Worm (Caenorhabditis elegans) whole organism, L2 larva: Measurements from ENCODE around the gene F42G2.7.
A peak's percentile ranks its signal among the peaks of the same experiment; 100 is the strongest.

ENCODE experiments used
- C34F6.9 ChIP-seq: fragments of 150-350 bp; optimal IDR thresholded peaks from 2 replicates; lab custom pipeline; 2014; ENCODE audit warnings: missing biosample characterization, missing genetic modification characterization
- F13H6.1 ChIP-seq: sonication (generic microtip); optimal IDR thresholded peaks from 2 replicates; lab custom pipeline; 2016; ENCODE audit warnings: missing genetic modification characterization, missing compliant biosample characterization
- Y55F3AM.14 ChIP-seq: fragments of 200-800 bp; sonication (Bioruptor generic); optimal IDR thresholded peaks from 2 replicates; lab custom pipeline; 2018; ENCODE audit warnings: mild to moderate bottlenecking, missing genetic modification characterization, missing compliant biosample characterization
- ZK546.5 ChIP-seq: sonication (generic microtip); optimal IDR thresholded peaks from 2 replicates; lab custom pipeline; 2017; ENCODE audit warnings: missing biosample characterization, missing genetic modification characterization
- alr-1 ChIP-seq: fragments of 150-350 bp; optimal IDR thresholded peaks from 2 replicates; lab custom pipeline; 2014; ENCODE audit warnings: missing biosample characterization, missing genetic modification characterization
- aly-2 ChIP-seq: fragments of 150-350 bp; optimal IDR thresholded peaks from 2 replicates; lab custom pipeline; 2014; ENCODE audit warnings: missing biosample characterization, missing genetic modification characterization
- ama-1 ChIP-seq: fragments of 150-350 bp; optimal IDR thresholded peaks from 2 replicates; lab custom pipeline; 2018; ENCODE audit warnings: inconsistent platforms
- ceh-16 ChIP-seq: fragments of 150-350 bp; optimal IDR thresholded peaks from 2 replicates; lab custom pipeline; 2014; ENCODE audit warnings: missing biosample characterization, missing genetic modification characterization
- ceh-82 ChIP-seq: fragments of 150-350 bp; optimal IDR thresholded peaks from 2 replicates; lab custom pipeline; 2014; ENCODE audit warnings: missing biosample characterization, missing genetic modification characterization
- crh-2 ChIP-seq: sonication (generic microtip); optimal IDR thresholded peaks from 2 replicates; lab custom pipeline; 2017; ENCODE audit warnings: missing biosample characterization, missing genetic modification characterization
- dmd-4 ChIP-seq: sonication (generic microtip); optimal IDR thresholded peaks from 2 replicates; lab custom pipeline; 2017; ENCODE audit warnings: missing biosample characterization, missing genetic modification characterization
- egl-27 ChIP-seq: sonication (generic microtip); optimal IDR thresholded peaks from 3 replicates; lab custom pipeline; 2017; ENCODE audit warnings: missing biosample characterization, missing genetic modification reagents, missing genetic modification characterization
- elt-3 ChIP-seq: sonication (generic microtip); optimal IDR thresholded peaks from 2 replicates; lab custom pipeline; 2017; ENCODE audit warnings: missing biosample characterization, missing genetic modification characterization
- fos-1 ChIP-seq: fragments of 150-350 bp; optimal IDR thresholded peaks from 2 replicates; lab custom pipeline; 2014; ENCODE audit warnings: missing biosample characterization, missing genetic modification characterization
- gmeb-1 ChIP-seq: fragments of 150-350 bp; optimal IDR thresholded peaks from 2 replicates; lab custom pipeline; 2014; ENCODE audit warnings: missing biosample characterization, missing genetic modification characterization
- lin-11 ChIP-seq: fragments of 150-350 bp; sonication (generic microtip); optimal IDR thresholded peaks from 2 replicates; lab custom pipeline; 2014; ENCODE audit warnings: missing biosample characterization, missing genetic modification characterization, inconsistent platforms, mixed read lengths
- lin-13 ChIP-seq: fragments of 150-350 bp; optimal IDR thresholded peaks from 2 replicates; lab custom pipeline; 2014; ENCODE audit warnings: missing biosample characterization, missing genetic modification reagents, missing genetic modification characterization
- lin-39 ChIP-seq: fragments of 150-350 bp; optimal IDR thresholded peaks from 2 replicates; lab custom pipeline; 2014; ENCODE audit warnings: missing biosample characterization, missing genetic modification reagents, missing genetic modification characterization
- lsy-2 ChIP-seq, 2 experiments: fragments of 150-350 bp in 1 of 2; sonication (generic microtip) in 1 of 2; optimal IDR thresholded peaks; 2 replicates each; lab custom pipeline; 2014 to 2017; ENCODE audit warnings: missing biosample characterization in 2 of 2, missing genetic modification characterization in 2 of 2
- mbf-1 ChIP-seq: sonication (generic microtip); optimal IDR thresholded peaks from 2 replicates; lab custom pipeline; 2017; ENCODE audit warnings: missing biosample characterization, missing genetic modification characterization
- mdl-1 ChIP-seq, 2 experiments: fragments of 150-350 bp in 1 of 2; sonication (generic microtip) in 1 of 2; optimal IDR thresholded peaks; 2 replicates each; lab custom pipeline; 2017; ENCODE audit warnings: missing biosample characterization in 2 of 2, missing genetic modification characterization in 2 of 2
- nhr-10 ChIP-seq: sonication (generic microtip); optimal IDR thresholded peaks from 2 replicates; lab custom pipeline; 2017; ENCODE audit warnings: missing biosample characterization, missing genetic modification characterization
- nhr-11 ChIP-seq: fragments of 150-350 bp; optimal IDR thresholded peaks from 2 replicates; lab custom pipeline; 2014; ENCODE audit warnings: missing biosample characterization, missing genetic modification characterization
- nhr-129 ChIP-seq: fragments of 150-350 bp; optimal IDR thresholded peaks from 2 replicates; lab custom pipeline; 2014; ENCODE audit warnings: missing biosample characterization, missing genetic modification characterization
- nhr-21 ChIP-seq: fragments of 150-350 bp; optimal IDR thresholded peaks from 2 replicates; lab custom pipeline; 2014; ENCODE audit warnings: missing biosample characterization, missing genetic modification characterization
- nhr-25 ChIP-seq: fragments of 150-350 bp; sonication (generic microtip); optimal IDR thresholded peaks from 3 replicates; lab custom pipeline; 2014; ENCODE audit warnings: missing biosample characterization, missing genetic modification characterization
- nhr-77 ChIP-seq: fragments of 150-350 bp; optimal IDR thresholded peaks from 2 replicates; lab custom pipeline; 2014; ENCODE audit warnings: missing biosample characterization, missing genetic modification characterization
- peb-1 ChIP-seq: fragments of 150-350 bp; optimal IDR thresholded peaks from 2 replicates; lab custom pipeline; 2014; ENCODE audit warnings: missing biosample characterization, missing genetic modification characterization
- sem-4 ChIP-seq: fragments of 150-350 bp; optimal IDR thresholded peaks from 2 replicates; lab custom pipeline; 2014; ENCODE audit warnings: missing biosample characterization, missing genetic modification reagents, missing genetic modification characterization
- sma-3 ChIP-seq: sonication (generic microtip); optimal IDR thresholded peaks from 2 replicates; lab custom pipeline; 2016; ENCODE audit warnings: missing genetic modification reagents, missing genetic modification characterization, missing compliant biosample characterization
- sma-9 ChIP-seq, 2 experiments: fragments of 150-350 bp in 1 of 2; sonication (generic microtip) in 1 of 2; optimal IDR thresholded peaks; 2 replicates each; lab custom pipeline; 2014 to 2016; ENCODE audit warnings: missing genetic modification characterization in 2 of 2, mild to moderate bottlenecking in 1 of 2, missing biosample characterization in 1 of 2, missing compliant biosample characterization in 1 of 2, missing genetic modification reagents in 1 of 2, moderate library complexity in 1 of 2
- snpc-4 ChIP-seq: fragments of 150-350 bp; optimal IDR thresholded peaks from 2 replicates; lab custom pipeline; 2014; ENCODE audit warnings: missing biosample characterization, missing genetic modification characterization
- unc-39 ChIP-seq: fragments of 150-350 bp; optimal IDR thresholded peaks from 2 replicates; lab custom pipeline; 2014; ENCODE audit warnings: missing biosample characterization, missing genetic modification characterization
- unc-55 ChIP-seq: fragments of 150-350 bp; sonication (generic microtip); optimal IDR thresholded peaks from 3 replicates; lab custom pipeline; 2014; ENCODE audit warnings: missing biosample characterization, missing genetic modification reagents, missing genetic modification characterization
- zag-1 ChIP-seq: fragments of 150-350 bp; optimal IDR thresholded peaks from 2 replicates; lab custom pipeline; 2014; ENCODE audit warnings: missing biosample characterization, missing genetic modification characterization
- ztf-1 ChIP-seq: fragments of 200-800 bp; sonication (Bioruptor generic); conservative IDR thresholded peaks from 2 replicates; pipeline ENCODE4 v1.3.6; 2022; ENCODE audit warnings: missing genetic modification characterization, missing compliant biosample characterization
- ztf-11 ChIP-seq: sonication (generic microtip); optimal IDR thresholded peaks from 2 replicates; lab custom pipeline; 2017; ENCODE audit warnings: missing biosample characterization, missing genetic modification characterization
- ztf-4 ChIP-seq: fragments of 150-350 bp; optimal IDR thresholded peaks from 2 replicates; lab custom pipeline; 2014; ENCODE audit warnings: missing biosample characterization, missing genetic modification characterization

Gene F42G2.7

DNA sequence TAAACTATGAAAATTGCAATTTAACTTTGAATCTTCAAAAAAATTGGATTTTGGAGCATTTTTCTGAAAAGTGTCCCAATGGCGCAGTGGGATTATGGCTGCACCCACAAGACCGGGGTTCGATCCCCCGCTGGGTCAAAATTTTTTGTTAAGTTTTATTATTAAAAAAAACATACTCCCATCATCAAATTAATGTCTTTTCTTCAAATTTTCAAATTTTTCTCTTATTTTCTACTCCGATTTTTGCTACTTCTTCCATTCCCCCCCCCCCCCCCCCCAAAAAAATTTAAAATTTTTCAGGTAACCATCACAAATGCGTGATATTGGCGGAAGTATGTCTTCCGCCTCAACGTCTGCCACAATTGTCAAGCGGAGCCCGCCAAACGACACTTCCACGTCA, 25.0 kb downstream of the F42G2.7 start, which contains the start of gene vab-19:
TSS of gene vab-19 (plus strand) at position 301 of the 400 bp plus-strand sequence.
- TF ChIP-seq lin-11 (tag; lab: Kevin White, UChicago) = no peak
- TF ChIP-seq gmeb-1 (tag; lab: Kevin White, UChicago) = no peak
- no peak for TF ChIP-seq sma-9 (GFP tag; optimal IDR thresholded peaks at IDR 0.05; lab: Kevin White, UChicago)
- no peak for TF ChIP-seq sma-9 (tag; optimal IDR thresholded peaks at IDR 0.05; lab: Kevin White, UChicago)
- TF ChIP-seq ztf-1 (GFP tag; lab: Robert Waterston, UW) = no peak
- no peak for TF ChIP-seq unc-39
- TF ChIP-seq crh-2 (tag; lab: Kevin White, UChicago) = no peak
- TF ChIP-seq ama-1 = no peak

- TF ChIP-seq ceh-16 (tag; lab: Kevin White, UChicago) (no peak), dmd-4 (no peak), peb-1 (tag; lab: Kevin White, UChicago) (no peak), elt-3 (no peak)
Observed at ce11 chrII:2445164-2445563, 27.2 kb downstream of the F42G2.7 start.

DNA sequence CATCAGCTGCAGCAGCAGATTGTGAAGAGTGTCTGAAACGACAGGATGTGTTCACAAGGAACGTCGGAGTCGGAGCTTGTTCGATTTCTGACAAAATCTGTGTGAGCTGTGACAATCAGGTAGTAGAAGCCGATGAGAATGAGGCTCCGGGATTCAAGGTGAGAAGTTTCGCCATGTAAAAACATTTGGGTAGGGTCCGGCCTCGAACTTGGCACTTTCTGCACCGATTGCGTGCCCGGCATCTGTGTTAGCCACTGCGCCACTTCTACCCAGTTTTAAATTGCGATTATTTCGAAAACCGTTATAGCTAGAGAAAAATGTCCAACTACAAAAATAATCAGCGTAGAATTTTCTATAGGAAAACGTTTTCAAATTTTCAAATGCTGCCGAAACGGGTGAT, 28.8 kb downstream of the F42G2.7 start:
- TF ChIP-seq nhr-129 (tag; lab: Kevin White, UChicago) (no peak), nhr-10 (no peak)

DNA sequence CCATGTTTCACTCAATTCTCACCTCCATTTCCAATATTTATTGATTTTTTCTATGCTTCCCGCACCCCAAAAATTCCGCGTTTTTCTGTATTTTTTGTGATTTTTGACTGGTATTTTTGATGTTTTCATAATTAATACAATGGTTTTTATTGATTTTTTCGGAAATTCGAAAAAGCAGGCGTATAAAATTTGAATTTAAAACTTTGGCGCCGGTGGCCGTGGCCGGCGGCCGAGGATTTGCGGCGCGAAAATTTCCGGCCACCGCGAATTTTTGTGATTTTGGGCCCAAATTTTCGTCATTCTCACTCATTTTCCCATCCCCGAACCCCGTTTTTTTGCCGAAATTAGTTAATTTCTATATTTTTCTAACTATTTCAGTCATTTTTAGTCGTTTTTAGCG, 33.0 kb downstream of the F42G2.7 start:
- no peak for TF ChIP-seq ama-1
- TF ChIP-seq sma-3 (GFP tag; lab: Kevin White, UChicago) = peak; percentile 46
- no peak for TF ChIP-seq zag-1 (tag; lab: Kevin White, UChicago)
- no peak for TF ChIP-seq sem-4 (tag; lab: Kevin White, UChicago)
- no peak for TF ChIP-seq ztf-4 (tag; lab: Kevin White, UChicago)
- no peak for TF ChIP-seq ceh-16 (tag; lab: Kevin White, UChicago)
- TF ChIP-seq F13H6.1 (tag; lab: Kevin White, UChicago) = no peak
- TF ChIP-seq unc-55 (GFP tag; lab: Kevin White, UChicago) = peak; percentile 40
- TF ChIP-seq lin-11 (tag; lab: Kevin White, UChicago) = no peak
- TF ChIP-seq gmeb-1 (tag; lab: Kevin White, UChicago) = peak; percentile 80
- TF ChIP-seq nhr-10 = no peak
- no peak for TF ChIP-seq ztf-1 (GFP tag; lab: Robert Waterston, UW)
- no peak for TF ChIP-seq nhr-77
- TF ChIP-seq lsy-2 (tag; optimal IDR thresholded peaks at IDR 0.05; lab: Kevin White, UChicago) = peak in 1 of 2 experiments; percentile 50
- TF ChIP-seq aly-2 (tag; lab: Kevin White, UChicago) = no peak
- TF ChIP-seq nhr-21 (tag; lab: Kevin White, UChicago) = no peak
- no peak for TF ChIP-seq lin-13 (GFP tag; lab: Kevin White, UChicago)
- TF ChIP-seq elt-3 = no peak
- TF ChIP-seq lin-39 (tag; lab: Kevin White, UChicago) = no peak
- TF ChIP-seq crh-2 (tag; lab: Kevin White, UChicago) = peak; percentile 34
- no peak for TF ChIP-seq egl-27
- no peak for TF ChIP-seq ZK546.5
- TF ChIP-seq peb-1 (tag; lab: Kevin White, UChicago) = no peak
- TF ChIP-seq fos-1 (tag; lab: Kevin White, UChicago) = no peak
- no peak for TF ChIP-seq snpc-4 (tag; lab: Kevin White, UChicago)
- no peak for TF ChIP-seq unc-39
- no peak for TF ChIP-seq alr-1 (tag; lab: Kevin White, UChicago)
- no peak for TF ChIP-seq nhr-129 (tag; lab: Kevin White, UChicago)
- no peak for TF ChIP-seq nhr-25 (tag; lab: Kevin White, UChicago)
- TF ChIP-seq ztf-11 (tag; lab: Kevin White, UChicago) = no peak
- no peak for TF ChIP-seq Y55F3AM.14 (GFP tag; lab: Kevin White, UChicago)
- TF ChIP-seq mbf-1 = no peak
- no peak for TF ChIP-seq nhr-11
- TF ChIP-seq mdl-1 (tag; optimal IDR thresholded peaks at IDR 0.05; lab: Kevin White, UChicago) = no peak
- TF ChIP-seq sma-9 (GFP tag; optimal IDR thresholded peaks at IDR 0.05; lab: Kevin White, UChicago) = no peak
- TF ChIP-seq sma-9 (tag; optimal IDR thresholded peaks at IDR 0.05; lab: Kevin White, UChicago) = no peak
- no peak for TF ChIP-seq ceh-82
- TF ChIP-seq C34F6.9 = peak; percentile 32
